Worm (Caenorhabditis elegans): Measurements from ENCODE around the gene B0563.10.

DNA sequence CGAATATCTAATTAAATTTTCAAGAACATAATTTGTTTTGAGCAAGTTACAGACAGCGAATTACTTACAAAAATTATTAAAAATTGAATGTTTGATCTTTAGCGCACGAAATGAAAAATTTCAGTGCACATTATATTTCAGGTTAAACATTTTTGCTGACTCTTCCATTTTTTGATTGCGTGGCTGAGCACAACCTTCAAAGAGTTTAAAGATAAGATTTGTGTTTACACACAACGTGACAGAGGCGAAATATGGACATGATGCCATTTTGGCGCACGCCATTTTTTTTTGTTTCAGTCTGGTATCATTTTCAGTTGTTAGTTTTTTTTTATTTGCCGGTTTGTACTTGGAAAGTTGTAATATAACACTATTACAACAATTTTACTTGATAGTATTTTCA is 45.6 kb upstream of the B0563.10 start:
- TF ChIP-seq nhr-41 (GFP tag; IDR thresholded peaks at IDR 0.05) (no peak), ctbp-1 (GFP tag; IDR thresholded peaks at IDR 0.05) (no peak), unc-62 (GFP tag; optimal IDR thresholded peaks at IDR 0.05 in 1 of 2) (no peak), unc-62 (tag; optimal IDR thresholded peaks at IDR 0.05) (no peak), T20F7.1 (GFP tag; optimal IDR thresholded peaks at IDR 0.05) (no peak), sdz-12 (GFP tag; optimal IDR thresholded peaks at IDR 0.05) (no peak), skn-1 (tag; optimal IDR thresholded peaks at IDR 0.05) (no peak), nhr-6 (tag; optimal IDR thresholded peaks at IDR 0.05) (no peak)

All from whole organism, L4 larva.